Worm (Caenorhabditis elegans): ENCODE data around the gene cnc-6.

ce11 chrIII:1788033-1788432, 24.7 kb downstream of the cnc-6 start, which contains the start of gene rimb-1:
- TF ChIP-seq elt-3 (tag; optimal IDR thresholded peaks at IDR 0.05) = no peak
- no peak for TF ChIP-seq ztf-4 (tag; optimal IDR thresholded peaks at IDR 0.05)
- no peak for TF ChIP-seq nhr-25 (tag; optimal IDR thresholded peaks at IDR 0.05)
- no peak for TF ChIP-seq ama-1 (optimal IDR thresholded peaks at IDR 0.05)
- TF ChIP-seq ceh-28 (tag; optimal IDR thresholded peaks at IDR 0.05) = no peak
- no peak for TF ChIP-seq nhr-237 (tag; optimal IDR thresholded peaks at IDR 0.05)
- no peak for TF ChIP-seq nhr-76 (tag; optimal IDR thresholded peaks at IDR 0.05)
- TF ChIP-seq unc-62 (GFP tag; optimal IDR thresholded peaks at IDR 0.05) = no peak
- TF ChIP-seq nhr-12 (tag; optimal IDR thresholded peaks at IDR 0.05) = no peak
- no peak for TF ChIP-seq unc-39 (tag; optimal IDR thresholded peaks at IDR 0.05)
- no peak for TF ChIP-seq fos-1 (tag; optimal IDR thresholded peaks at IDR 0.05)
- no peak for TF ChIP-seq pha-4 (tag; optimal IDR thresholded peaks at IDR 0.05)
- no peak for TF ChIP-seq elt-1 (tag; optimal IDR thresholded peaks at IDR 0.05)
